Worm (Caenorhabditis elegans) whole organism, early embryonic: ENCODE measurements around the gene cyp-33C4.

Experiments used
- F13C5.2 ChIP-seq: sonication (generic microtip); optimal IDR thresholded peaks from 2 replicates; lab custom pipeline; 2017; ENCODE audit warnings: mild to moderate bottlenecking, missing genetic modification characterization, inconsistent platforms, missing compliant biosample characterization
- ama-1 ChIP-seq: fragments of 150-350 bp; optimal IDR thresholded peaks from 2 replicates; lab custom pipeline; 2014
- ets-7 ChIP-seq: sonication (generic microtip); optimal IDR thresholded peaks from 2 replicates; lab custom pipeline; 2016; ENCODE audit warnings: missing genotype, missing genetic modification characterization, missing compliant biosample characterization
- hmbx-1 ChIP-seq: sonication (generic microtip); optimal IDR thresholded peaks from 2 replicates; lab custom pipeline; 2016; ENCODE audit warnings: mild to moderate bottlenecking, missing genetic modification characterization, missing compliant biosample characterization
- scrt-1 ChIP-seq: fragments of 200-800 bp; sonication (Bioruptor generic); IDR thresholded peaks from 2 replicates; pipeline ENCODE4 v1.3.6; 2022; ENCODE audit warnings: missing genetic modification characterization, missing compliant biosample characterization
- tbx-37 ChIP-seq: fragments of 200-800 bp; sonication (Bioruptor generic); conservative IDR thresholded peaks from 2 replicates; pipeline ENCODE4 v1.3.6; 2022; ENCODE audit warnings: missing genetic modification reagents, missing genetic modification characterization, missing compliant biosample characterization

- TF ChIP-seq hmbx-1 (tag; lab: Kevin White, UChicago) (no peak), ets-7 (tag; lab: Kevin White, UChicago) (no peak), ama-1 (lab: Kevin White, UChicago) (no peak), tbx-37 (GFP tag; lab: Robert Waterston, UW) (no peak), F13C5.2 (tag; lab: Kevin White, UChicago) (no peak), scrt-1 (GFP tag; lab: Robert Waterston, UW) (no peak)
Observed at ce11 chrV:2277260-2277659, 41.3 kb downstream of the cyp-33C4 start.
